Fruit fly (Drosophila melanogaster): ENCODE results near the gene ckd.

ckd gene

DNA sequence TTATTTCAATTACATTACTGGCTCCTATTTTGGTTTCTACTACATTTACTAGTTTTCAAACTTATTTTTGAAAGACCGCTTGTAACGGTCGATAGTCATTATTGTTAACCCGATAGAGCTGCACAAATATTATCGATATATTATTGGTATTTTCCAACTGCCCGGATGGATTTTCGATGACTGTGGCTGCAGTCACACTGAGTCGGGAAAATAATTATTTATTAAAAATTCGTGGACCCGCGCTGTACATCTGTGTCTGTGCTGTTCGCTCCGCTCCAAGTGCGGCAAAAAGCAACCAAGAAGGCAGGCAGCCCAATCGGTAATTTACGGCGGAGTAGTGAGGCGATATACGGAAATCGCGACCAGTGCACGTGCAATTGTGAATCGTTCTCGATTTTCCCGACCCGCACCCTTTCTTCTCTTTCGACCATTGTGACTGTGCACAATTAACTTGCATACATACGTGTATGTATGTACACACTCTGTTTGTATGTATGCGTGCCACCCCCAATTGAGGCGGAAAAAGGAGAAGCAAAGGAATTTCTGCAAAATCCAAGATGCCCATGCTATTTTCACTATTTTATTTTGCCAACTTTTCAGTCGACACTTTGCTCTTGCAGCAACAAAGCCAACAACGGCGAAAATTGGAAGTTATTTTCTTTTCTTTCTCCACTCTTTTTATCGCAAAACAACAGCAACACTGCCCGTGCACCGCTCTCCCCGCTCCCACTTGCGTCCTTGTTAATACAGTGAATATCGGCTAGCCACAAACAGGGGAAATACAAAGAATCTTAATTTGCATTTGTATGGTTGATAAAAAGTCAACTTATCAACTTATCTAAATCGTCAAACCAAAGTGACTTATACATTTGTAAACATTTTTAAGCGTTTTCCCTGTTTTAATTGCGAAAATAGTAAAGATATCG lies 46.1 kb downstream of the ckd start, which contains the start of gene ZnT63C:
ZnT63C (plus strand) TSS at position 175 of the 926 bp plus-strand sequence.
- TF ChIP-seq noc (tag; optimal IDR thresholded peaks at IDR 0.05), result no peak

DNA sequence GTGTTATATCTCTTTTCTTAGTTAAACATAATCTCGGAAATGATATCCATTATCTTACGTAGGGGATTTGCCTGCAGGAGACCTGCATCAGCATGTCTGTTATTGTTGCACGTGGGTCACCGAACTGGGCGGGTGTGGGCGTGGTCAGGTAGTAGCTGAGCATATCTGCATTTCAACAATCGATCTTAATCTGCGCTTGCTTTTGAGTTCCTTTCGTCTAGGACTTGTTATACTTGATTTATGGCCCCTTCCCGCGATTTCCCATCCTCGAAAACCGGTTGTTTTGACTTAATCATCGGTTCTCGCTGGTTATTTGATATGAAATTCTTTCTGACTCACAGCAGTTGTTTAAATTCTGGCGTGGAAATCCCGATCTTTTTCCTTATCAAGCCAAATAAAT lies 47.1 kb downstream of the ckd start:
- TF ChIP-seq noc (tag; optimal IDR thresholded peaks at IDR 0.05), result no peak

DNA sequence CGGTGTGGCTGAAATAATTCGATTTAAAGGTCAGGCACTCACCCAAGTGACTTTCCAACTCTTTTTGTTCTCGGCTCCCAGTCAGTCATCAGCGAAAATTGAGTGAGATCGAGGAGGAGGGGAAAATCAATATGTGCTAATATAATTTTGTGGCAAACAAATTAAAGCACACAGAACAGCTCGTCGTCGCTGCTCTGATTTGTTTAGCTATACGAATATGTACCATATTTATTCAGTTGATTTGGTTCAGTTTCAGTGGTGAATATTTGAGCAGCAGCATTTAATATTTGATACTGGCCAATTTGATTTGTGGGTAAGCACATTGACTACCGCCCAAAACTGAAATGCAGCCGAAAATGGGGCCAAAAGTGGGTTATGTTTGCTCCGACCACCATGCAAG lies 47.8 kb downstream of the ckd start:
- TF ChIP-seq noc (tag; optimal IDR thresholded peaks at IDR 0.05), result no peak

DNA sequence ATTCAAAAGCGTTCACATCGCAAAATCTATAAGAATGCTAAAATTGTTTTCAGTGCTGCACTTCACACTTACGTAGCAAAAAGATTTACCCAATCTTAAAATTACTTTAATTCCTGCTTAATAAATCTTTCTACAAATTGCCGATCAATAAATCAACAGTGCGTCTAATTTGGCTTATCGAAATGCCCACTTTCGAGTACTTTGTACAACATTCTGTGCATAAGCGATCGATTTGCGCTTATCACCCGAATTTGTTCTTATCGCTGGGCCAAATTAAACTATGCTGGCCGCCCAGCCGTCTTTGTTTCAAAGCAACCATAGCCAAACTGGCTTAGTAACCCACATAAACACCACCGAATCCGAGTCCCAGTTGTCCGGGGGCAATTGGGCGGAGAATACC lies 48.8 kb downstream of the ckd start:
- TF ChIP-seq noc (tag; optimal IDR thresholded peaks at IDR 0.05), result peak; percentile 83

DNA sequence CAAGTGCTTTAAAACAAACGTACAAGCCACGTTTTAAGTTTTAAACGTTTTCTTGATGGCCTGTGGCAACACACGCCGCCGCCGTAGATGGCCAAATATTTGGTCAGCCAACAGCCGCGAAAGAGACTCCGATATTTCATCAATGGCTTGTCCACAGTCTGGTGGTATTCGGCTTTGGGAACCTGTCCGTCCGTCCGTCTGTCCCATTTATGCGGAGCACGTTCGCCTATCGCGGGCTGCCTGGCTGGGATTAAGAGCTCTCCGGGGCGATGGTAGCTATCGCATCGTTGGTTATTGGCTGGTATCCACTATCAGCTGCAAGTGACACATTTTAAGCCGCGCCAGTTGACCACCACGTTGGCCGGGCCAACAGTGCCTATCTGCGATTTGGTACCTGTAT lies 49.9 kb downstream of the ckd start:
- TF ChIP-seq noc (tag; optimal IDR thresholded peaks at IDR 0.05), result no peak

DNA sequence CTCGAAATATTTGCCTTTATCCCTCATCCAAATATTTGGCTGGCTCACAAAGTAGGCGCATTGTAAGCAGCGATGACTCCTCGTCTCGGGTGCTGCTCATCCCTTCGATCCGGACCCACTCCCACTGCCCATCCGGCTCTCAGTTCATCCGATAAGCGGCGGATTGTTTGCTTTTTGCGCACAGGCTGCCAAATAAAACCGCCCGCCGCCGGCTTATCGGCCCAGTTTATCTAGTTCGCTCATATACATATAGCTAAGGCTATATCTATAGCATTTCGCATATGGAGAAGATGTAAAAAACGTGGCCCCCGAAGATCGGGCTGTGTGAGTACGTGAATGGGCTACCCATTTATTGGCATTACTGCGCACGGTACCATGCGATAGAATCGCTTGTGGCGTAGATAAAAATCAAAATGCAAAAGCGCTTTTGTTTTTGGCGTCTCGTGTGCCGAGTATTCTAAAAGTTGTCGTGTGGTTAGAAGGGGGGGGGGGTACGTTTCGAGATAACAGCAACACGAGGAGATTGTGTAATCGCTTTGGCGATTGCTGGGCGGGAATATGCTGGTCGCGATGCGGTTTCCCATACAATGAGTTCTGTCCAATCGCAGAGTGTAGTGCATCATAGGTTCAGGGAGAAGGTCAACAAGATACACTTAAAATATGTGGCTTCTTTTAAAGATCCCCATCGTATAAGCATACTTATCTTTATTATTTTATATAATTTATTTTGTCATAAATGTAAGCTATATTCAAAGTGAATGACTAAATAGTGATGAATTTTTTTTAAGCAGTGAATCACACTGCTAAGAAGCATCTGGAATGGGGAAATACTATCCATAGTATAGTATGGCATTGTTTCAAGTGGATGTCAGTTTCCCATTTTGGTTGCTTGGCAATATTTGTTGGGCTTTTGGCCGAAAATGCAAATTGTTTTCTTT lies 51.3 kb downstream of the ckd start:
- peak; percentile 49 for TF ChIP-seq noc (tag; optimal IDR thresholded peaks at IDR 0.05)

DNA sequence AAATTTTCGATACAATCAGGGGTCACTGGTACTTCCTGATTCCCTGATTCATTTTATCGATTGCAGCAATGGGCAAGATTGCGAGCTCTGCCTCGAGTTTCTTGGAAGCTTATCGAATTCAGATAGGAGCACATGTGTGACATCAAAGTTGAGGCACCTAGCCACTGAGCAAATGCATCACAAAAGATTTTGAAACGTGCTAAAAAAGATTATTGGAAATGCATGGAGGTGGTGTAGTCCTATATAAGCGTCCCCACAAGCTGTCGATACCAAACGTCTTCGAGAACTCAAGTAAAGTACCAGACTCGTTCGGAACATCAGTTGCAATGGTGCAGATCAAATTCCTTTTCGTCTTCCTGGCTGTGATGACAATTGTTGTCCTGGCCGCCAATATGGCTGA lies 56.4 kb downstream of the ckd start, which contains the start of gene Drsl2:
Drsl2 (plus strand) TSS at position 301 of the 400 bp plus-strand sequence.
- TF ChIP-seq noc (tag; optimal IDR thresholded peaks at IDR 0.05), result no peak

DNA sequence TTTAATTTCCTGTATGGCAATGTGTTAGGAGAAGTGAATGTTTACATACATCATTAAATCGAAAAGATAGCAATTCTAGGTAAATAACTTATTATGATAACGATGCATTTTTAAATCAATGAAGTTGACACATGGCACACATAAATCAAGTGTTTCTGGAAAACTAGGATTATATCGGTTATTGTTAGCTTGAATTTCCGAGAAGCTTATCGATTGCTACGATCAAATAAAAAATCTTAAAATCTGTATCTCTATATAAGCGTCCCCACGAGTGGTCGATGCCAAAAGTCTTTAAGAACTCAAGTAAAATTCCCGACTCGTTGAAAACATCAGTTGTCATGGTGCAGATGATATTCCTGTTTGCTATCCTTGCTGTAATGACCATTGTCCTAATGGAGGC lies 57.0 kb downstream of the ckd start, which contains the start of gene Drsl3:
Drsl3 (plus strand) TSS at position 301 of the 400 bp plus-strand sequence.
- no peak for TF ChIP-seq noc (tag; optimal IDR thresholded peaks at IDR 0.05)

DNA sequence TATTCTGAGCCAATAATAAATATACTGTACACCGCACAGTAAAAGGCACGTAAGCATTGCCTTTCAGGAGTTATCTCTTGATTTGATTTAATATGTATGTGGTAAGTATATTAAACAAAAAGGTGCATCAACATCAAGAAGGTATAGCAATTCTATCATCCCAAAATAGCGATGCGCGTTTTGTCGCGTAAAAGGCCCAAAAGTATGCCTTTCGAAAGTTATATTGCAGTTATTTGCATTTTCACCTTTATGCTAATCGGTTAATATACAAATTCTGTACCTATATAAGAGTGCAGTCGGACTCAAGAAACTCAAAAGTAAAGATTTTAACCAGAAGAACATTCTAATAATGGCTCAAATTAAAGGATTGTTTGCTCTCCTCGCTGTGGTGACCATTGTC lies 57.6 kb downstream of the ckd start, which contains the start of gene Drsl4:
Drsl4 (plus strand) TSS at position 333 of the 400 bp plus-strand sequence.
- TF ChIP-seq noc (tag; optimal IDR thresholded peaks at IDR 0.05), result no peak

DNA sequence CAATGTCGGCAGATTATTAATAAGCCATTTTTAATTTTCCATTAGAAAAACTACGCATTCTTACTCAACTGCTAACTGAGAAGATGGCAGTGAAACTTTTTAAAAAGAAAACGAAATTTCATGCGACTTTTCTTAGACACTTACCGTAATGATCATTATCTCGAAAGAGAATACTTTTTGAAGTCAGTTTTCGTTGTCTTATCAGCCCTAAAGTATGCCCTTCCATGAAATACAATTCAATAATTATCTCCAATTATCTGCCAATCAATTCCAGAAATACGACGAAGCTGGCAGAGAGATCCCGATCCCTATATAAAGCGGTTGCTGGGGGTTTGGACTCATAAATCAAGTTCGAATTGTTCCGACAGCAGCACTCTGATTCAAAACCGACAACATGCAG lies 58.8 kb downstream of the ckd start, which contains the start of gene Drsl5:
Drsl5 (plus strand) TSS at position 341 of the 400 bp plus-strand sequence.
- no peak for TF ChIP-seq noc (tag; optimal IDR thresholded peaks at IDR 0.05)

Data from whole organism, larva.